Fruit fly (Drosophila melanogaster) Kc167 (cell line): ENCODE data around the gene CG10333.

Experiments used
- h ChIP-seq: fragments of >200 bp; optimal IDR thresholded peaks from 3 replicates; lab custom pipeline; 2018; ENCODE audit warnings: missing external identifiers
- insv ChIP-seq: fragments of >200 bp; optimal IDR thresholded peaks from 3 replicates; lab custom pipeline; 2018; ENCODE audit warnings: missing external identifiers
- ttk ChIP-seq: sonication (Bioruptor generic); optimal IDR thresholded peaks from 2 replicates; lab custom pipeline; 2017; ENCODE audit warnings: missing external identifiers

DNA sequence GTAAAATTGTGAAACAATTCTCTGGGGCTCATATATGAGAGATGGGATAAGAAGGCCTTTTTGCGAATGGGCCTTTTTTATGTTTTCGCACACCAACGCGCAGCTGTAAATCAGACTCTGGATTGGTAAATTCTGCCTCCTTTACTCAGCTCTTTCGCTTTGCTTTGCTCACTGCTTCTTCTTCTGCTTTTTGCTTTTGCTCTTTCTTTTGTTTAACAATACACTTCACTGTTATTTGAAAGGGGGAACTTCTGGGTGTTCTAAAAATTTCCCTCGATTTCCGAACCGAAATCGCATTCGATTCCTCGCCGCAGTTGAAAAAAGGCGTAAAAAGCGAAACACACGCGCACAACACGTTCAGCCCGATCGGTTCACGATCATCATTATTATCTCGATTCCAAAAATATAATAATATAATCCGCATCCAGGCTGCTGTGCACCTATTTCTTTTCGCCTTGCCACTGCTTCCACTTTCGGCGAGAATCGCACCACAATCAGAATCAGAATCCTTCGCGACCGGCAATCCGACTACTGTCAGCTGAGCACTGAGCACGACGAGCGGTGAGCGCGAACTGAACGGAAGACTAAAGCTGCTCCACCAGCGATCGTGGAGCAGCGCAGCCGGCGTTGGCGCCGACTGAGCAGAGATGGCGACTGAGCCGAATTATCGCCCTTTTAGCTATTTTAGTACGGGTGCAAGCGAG lies 34.8 kb upstream of the CG10333 start:
- TF ChIP-seq h (lab: Kevin White, UChicago) (no peak), ttk (lab: Kevin White, UChicago) (no peak), insv (lab: Kevin White, UChicago) (no peak)
